Worm (Caenorhabditis elegans) whole organism, L2 larva: Measurements from ENCODE around the gene C40C9.3.

Experiments
- R02D3.7 ChIP-seq: fragments of 150-350 bp; optimal IDR thresholded peaks from 2 replicates; lab custom pipeline; 2014; ENCODE audit warnings: missing biosample characterization, missing genetic modification characterization
- alr-1 ChIP-seq: fragments of 150-350 bp; optimal IDR thresholded peaks from 2 replicates; lab custom pipeline; 2014; ENCODE audit warnings: missing biosample characterization, missing genetic modification characterization
- ama-1 ChIP-seq: fragments of 150-350 bp; optimal IDR thresholded peaks from 2 replicates; lab custom pipeline; 2018; ENCODE audit warnings: inconsistent platforms
- elt-1 ChIP-seq: fragments of 150-350 bp; optimal IDR thresholded peaks from 2 replicates; lab custom pipeline; 2014; ENCODE audit warnings: missing biosample characterization, missing genetic modification characterization
- lin-11 ChIP-seq: fragments of 150-350 bp; sonication (generic microtip); optimal IDR thresholded peaks from 2 replicates; lab custom pipeline; 2014; ENCODE audit warnings: missing biosample characterization, missing genetic modification characterization, inconsistent platforms, mixed read lengths
- mab-5 ChIP-seq: fragments of 150-350 bp; optimal IDR thresholded peaks from 2 replicates; lab custom pipeline; 2014; ENCODE audit warnings: missing biosample characterization, missing genetic modification characterization
- nhr-11 ChIP-seq: fragments of 150-350 bp; optimal IDR thresholded peaks from 2 replicates; lab custom pipeline; 2014; ENCODE audit warnings: missing biosample characterization, missing genetic modification characterization
- nhr-12 ChIP-seq: fragments of 150-350 bp; optimal IDR thresholded peaks from 2 replicates; lab custom pipeline; 2014; ENCODE audit warnings: missing biosample characterization, missing genetic modification characterization
- nhr-237 ChIP-seq: fragments of 150-350 bp; optimal IDR thresholded peaks from 2 replicates; lab custom pipeline; 2014; ENCODE audit warnings: missing biosample characterization, missing genetic modification characterization
- snpc-4 ChIP-seq: fragments of 150-350 bp; optimal IDR thresholded peaks from 2 replicates; lab custom pipeline; 2014; ENCODE audit warnings: missing biosample characterization, missing genetic modification characterization
- unc-39 ChIP-seq: fragments of 150-350 bp; optimal IDR thresholded peaks from 2 replicates; lab custom pipeline; 2014; ENCODE audit warnings: missing biosample characterization, missing genetic modification characterization
- unc-62 ChIP-seq: fragments of 150-350 bp; optimal IDR thresholded peaks from 2 replicates; lab custom pipeline; 2014; ENCODE audit warnings: missing biosample characterization, missing genetic modification reagents, missing genetic modification characterization
- ztf-4 ChIP-seq: fragments of 150-350 bp; optimal IDR thresholded peaks from 2 replicates; lab custom pipeline; 2014; ENCODE audit warnings: missing biosample characterization, missing genetic modification characterization

- TF ChIP-seq R02D3.7 (tag; lab: Kevin White, UChicago) (no peak), ama-1 (lab: Kevin White, UChicago) (no peak), lin-11 (tag; lab: Kevin White, UChicago) (no peak), unc-39 (tag; lab: Kevin White, UChicago) (no peak), nhr-237 (no peak), unc-62 (no peak), mab-5 (tag; lab: Kevin White, UChicago) (no peak), alr-1 (tag; lab: Kevin White, UChicago) (no peak), elt-1 (no peak), nhr-12 (tag; lab: Kevin White, UChicago) (no peak), snpc-4 (tag; lab: Kevin White, UChicago) (no peak), nhr-11 (tag; lab: Kevin White, UChicago) (no peak), ztf-4 (tag; lab: Kevin White, UChicago) (no peak)
These were observed 6.9 kb downstream of the C40C9.3 start for ce11 chrX:13654276-13654675.
